Fruit fly (Drosophila melanogaster) whole organism, embryonic: Measurements from ENCODE around the gene CG42240.

Experiments used
- Ada2b ChIP-seq: fragments of 200-800 bp; sonication (Bioruptor generic); IDR thresholded peaks from 2 replicates; pipeline ENCODE4 v1.3.6; 2022; ENCODE audit warnings: missing biosample characterization, missing genetic modification characterization
- B-H2 ChIP-seq: fragments of 200-800 bp; sonication (Bioruptor generic); optimal IDR thresholded peaks from 2 replicates; lab custom pipeline; 2018; ENCODE audit warnings: missing biosample characterization, mild to moderate bottlenecking, missing genetic modification characterization
- CG10209 ChIP-seq: fragments of 200-800 bp; sonication (Bioruptor generic); optimal IDR thresholded peaks from 3 replicates; lab custom pipeline; 2017; ENCODE audit warnings: missing biosample characterization, mild to moderate bottlenecking, missing genetic modification characterization, missing genetic modification reagents
- CG10274 ChIP-seq: fragments of 200-800 bp; sonication (Bioruptor generic); optimal IDR thresholded peaks from 3 replicates; lab custom pipeline; 2017; ENCODE audit warnings: missing biosample characterization, mild to moderate bottlenecking, missing genetic modification characterization
- CG10543 ChIP-seq: fragments of 200-800 bp; sonication (Bioruptor generic); optimal IDR thresholded peaks from 3 replicates; lab custom pipeline; 2017; ENCODE audit warnings: missing biosample characterization, mild to moderate bottlenecking, missing genetic modification characterization, moderate library complexity
- CG10654 ChIP-seq: fragments of 200-800 bp; sonication (Bioruptor generic); optimal IDR thresholded peaks from 2 replicates; lab custom pipeline; 2016; ENCODE audit warnings: missing biosample characterization, missing genetic modification characterization
- CG11247 ChIP-seq: fragments of 200-800 bp; sonication (Bioruptor generic); IDR thresholded peaks from 2 replicates; pipeline ENCODE4 v1.3.6; 2022; ENCODE audit warnings: missing biosample characterization, missing genetic modification characterization
- CG11560 ChIP-seq: fragments of 200-800 bp; sonication (Bioruptor generic); IDR thresholded peaks from 3 replicates; pipeline ENCODE4 v1.3.6; 2022; ENCODE audit warnings: missing biosample characterization, missing genetic modification characterization
- CG12236 ChIP-seq: fragments of 200-800 bp; sonication (Bioruptor generic); optimal IDR thresholded peaks from 2 replicates; lab custom pipeline; 2016; ENCODE audit warnings: missing biosample characterization, missing genetic modification characterization
- CG12659 ChIP-seq: fragments of 200-800 bp; sonication (Bioruptor generic); optimal IDR thresholded peaks from 3 replicates; lab custom pipeline; 2017; ENCODE audit warnings: mild to moderate bottlenecking, missing biosample characterization, missing genetic modification reagents, missing genetic modification characterization
- CG13123 ChIP-seq: fragments of 200-800 bp; sonication (Bioruptor generic); optimal IDR thresholded peaks from 2 replicates; lab custom pipeline; 2016; ENCODE audit warnings: missing biosample characterization, missing genetic modification characterization
- CG13296 ChIP-seq: fragments of 200-800 bp; sonication (Bioruptor generic); optimal IDR thresholded peaks from 3 replicates; lab custom pipeline; 2018; ENCODE audit warnings: missing biosample characterization, mild to moderate bottlenecking, missing genetic modification characterization
- CG1647 ChIP-seq: fragments of 200-800 bp; sonication (Bioruptor generic); optimal IDR thresholded peaks from 3 replicates; lab custom pipeline; 2016; ENCODE audit warnings: missing biosample characterization, missing genetic modification characterization
- CG17361 ChIP-seq: fragments of 200-800 bp; sonication (Bioruptor generic); IDR thresholded peaks from 3 replicates; pipeline ENCODE4 v1.3.6; 2022; ENCODE audit warnings: missing biosample characterization, missing genetic modification characterization
- CG18599 ChIP-seq: fragments of 200-800 bp; sonication (Bioruptor generic); optimal IDR thresholded peaks from 3 replicates; lab custom pipeline; 2017; ENCODE audit warnings: missing biosample characterization, missing genetic modification characterization, mild to moderate bottlenecking, moderate library complexity, missing genetic modification reagents
- CG32532 ChIP-seq: fragments of 200-800 bp; sonication (Bioruptor generic); IDR thresholded peaks from 2 replicates; pipeline ENCODE4 v1.3.6; 2022; ENCODE audit warnings: missing biosample characterization, missing genetic modification characterization
- CG34224 ChIP-seq: fragments of 200-800 bp; sonication (Bioruptor generic); IDR thresholded peaks from 3 replicates; pipeline ENCODE4 v1.3.6; 2022; ENCODE audit warnings: missing biosample characterization, missing genetic modification characterization; ENCODE audit not compliant: partially characterized antibody
- CG42726 ChIP-seq: fragments of 200-800 bp; sonication (Bioruptor generic); IDR thresholded peaks from 2 replicates; pipeline ENCODE4 v1.3.6; 2022; ENCODE audit warnings: missing biosample characterization, missing genetic modification characterization; ENCODE audit not compliant: partially characterized antibody
- CG5953 ChIP-seq: fragments of 200-800 bp; sonication (Bioruptor generic); IDR thresholded peaks from 2 replicates; pipeline ENCODE4 v1.3.6; 2022; ENCODE audit warnings: missing biosample characterization, missing genetic modification characterization
- CG6689 ChIP-seq: fragments of 200-800 bp; sonication (Bioruptor generic); IDR thresholded peaks from 2 replicates; pipeline ENCODE4 v1.3.6; 2022; ENCODE audit warnings: missing biosample characterization, missing genetic modification characterization
- CG7928 ChIP-seq: fragments of 200-800 bp; sonication (Bioruptor generic); optimal IDR thresholded peaks from 2 replicates; lab custom pipeline; 2017; ENCODE audit warnings: missing biosample characterization, mild to moderate bottlenecking, missing genetic modification characterization
- CG7987 ChIP-seq: fragments of 200-800 bp; sonication (Bioruptor generic); optimal IDR thresholded peaks from 2 replicates; lab custom pipeline; 2018; ENCODE audit warnings: missing biosample characterization, mild to moderate bottlenecking, missing genetic modification characterization, moderate library complexity
- CG8281 ChIP-seq: fragments of 200-800 bp; sonication (Bioruptor generic); optimal IDR thresholded peaks from 2 replicates; lab custom pipeline; 2018; ENCODE audit warnings: missing biosample characterization, mild to moderate bottlenecking, missing genetic modification characterization, moderate library complexity
- CG8924 ChIP-seq: fragments of 200-800 bp; optimal IDR thresholded peaks from 3 replicates; lab custom pipeline; 2019; ENCODE audit warnings: missing biosample characterization, mild to moderate bottlenecking, missing genetic modification characterization, moderate library complexity
- CTCF ChIP-seq: fragments of 200-800 bp; sonication (Bioruptor generic); optimal IDR thresholded peaks from 2 replicates; lab custom pipeline; 2017; ENCODE audit warnings: missing biosample characterization, mild to moderate bottlenecking, missing genetic modification characterization, moderate library complexity
- Dip2 ChIP-seq: fragments of 200-800 bp; sonication (Bioruptor generic); IDR thresholded peaks from 2 replicates; pipeline ENCODE4 v1.3.6; 2022; ENCODE audit warnings: missing biosample characterization, missing genetic modification characterization
- NFAT ChIP-seq: fragments of 200-800 bp; sonication (Bioruptor generic); IDR thresholded peaks from 2 replicates; pipeline ENCODE4 v1.3.6; 2022; ENCODE audit warnings: missing biosample characterization, missing genetic modification characterization
- Nf-YB ChIP-seq: fragments of 200-800 bp; sonication (Bioruptor generic); optimal IDR thresholded peaks from 3 replicates; lab custom pipeline; 2019; ENCODE audit warnings: missing biosample characterization, mild to moderate bottlenecking, missing genetic modification characterization, moderate library complexity
- Poxn ChIP-seq: fragments of 200-800 bp; sonication (Bioruptor generic); IDR thresholded peaks from 2 replicates; pipeline ENCODE4 v1.3.6; 2022; ENCODE audit warnings: missing biosample characterization, missing genetic modification characterization
- Sin3A ChIP-seq: fragments of >200 bp; optimal IDR thresholded peaks from 2 replicates; lab custom pipeline; 2018
- Sox102F ChIP-seq: fragments of 200-800 bp; sonication (Bioruptor generic); optimal IDR thresholded peaks from 2 replicates; lab custom pipeline; 2018; ENCODE audit warnings: missing biosample characterization, mild to moderate bottlenecking, missing genetic modification characterization, moderate library complexity
- Spps ChIP-seq: fragments of 200-800 bp; sonication (Bioruptor generic); optimal IDR thresholded peaks from 2 replicates; lab custom pipeline; 2018; ENCODE audit warnings: missing biosample characterization, mild to moderate bottlenecking, missing genetic modification characterization
- Vsx1 ChIP-seq: fragments of 200-800 bp; sonication (Bioruptor generic); optimal IDR thresholded peaks from 2 replicates; lab custom pipeline; 2017; ENCODE audit warnings: missing biosample characterization, mild to moderate bottlenecking, missing genetic modification characterization, missing genetic modification reagents
- aop ChIP-seq: fragments of 200-800 bp; sonication (Bioruptor generic); IDR thresholded peaks from 2 replicates; pipeline ENCODE4 v1.3.6; 2022; ENCODE audit warnings: missing biosample characterization, missing genetic modification characterization
- ap ChIP-seq: fragments of 200-800 bp; sonication (Bioruptor generic); IDR thresholded peaks from 2 replicates; pipeline ENCODE4 v1.3.6; 2022; ENCODE audit warnings: missing biosample characterization, missing genetic modification characterization
- az2 ChIP-seq: fragments of 200-800 bp; sonication (Bioruptor generic); optimal IDR thresholded peaks from 3 replicates; lab custom pipeline; 2016; ENCODE audit warnings: missing biosample characterization, missing genetic modification characterization
- cg ChIP-seq: fragments of 200-800 bp; sonication (Bioruptor generic); optimal IDR thresholded peaks from 3 replicates; lab custom pipeline; 2019; ENCODE audit warnings: missing biosample characterization, mild to moderate bottlenecking, missing genetic modification characterization, moderate library complexity
- chn ChIP-seq: fragments of 200-800 bp; sonication (Bioruptor generic); optimal IDR thresholded peaks from 2 replicates; lab custom pipeline; 2016; ENCODE audit warnings: missing biosample characterization, missing genetic modification characterization
- danr ChIP-seq: fragments of 200-800 bp; sonication (Bioruptor generic); IDR thresholded peaks from 2 replicates; pipeline ENCODE4 v1.3.6; 2022; ENCODE audit warnings: missing biosample characterization, missing genetic modification characterization
- emc ChIP-seq: fragments of 200-800 bp; sonication (Bioruptor generic); optimal IDR thresholded peaks from 2 replicates; lab custom pipeline; 2016; ENCODE audit warnings: missing biosample characterization, missing genetic modification characterization
- fd3F ChIP-seq: fragments of 200-800 bp; sonication (Bioruptor generic); optimal IDR thresholded peaks from 2 replicates; lab custom pipeline; 2018; ENCODE audit warnings: missing biosample characterization, mild to moderate bottlenecking, missing genetic modification characterization, moderate library complexity
- h ChIP-seq: fragments of >200 bp; optimal IDR thresholded peaks from 2 replicates; lab custom pipeline; 2017
- insv ChIP-seq, 2 experiments: fragments of 200-800 bp; sonication (Bioruptor generic); optimal IDR thresholded peaks; 3 replicates each; lab custom pipeline; 2016 to 2018; ENCODE audit warnings: missing biosample characterization in 2 of 2, missing genetic modification characterization in 2 of 2
- p53 ChIP-seq: fragments of 200-800 bp; sonication (Bioruptor generic); optimal IDR thresholded peaks from 2 replicates; lab custom pipeline; 2016; ENCODE audit warnings: missing biosample characterization, missing genetic modification characterization
- pb ChIP-seq: fragments of 200-800 bp; sonication (Bioruptor generic); optimal IDR thresholded peaks from 3 replicates; lab custom pipeline; 2016; ENCODE audit warnings: missing biosample characterization, missing genetic modification characterization
- pho ChIP-seq: fragments of 200-800 bp; sonication (Bioruptor generic); optimal IDR thresholded peaks from 2 replicates; lab custom pipeline; 2016; ENCODE audit warnings: missing biosample characterization, missing genetic modification characterization
- ssp ChIP-seq: fragments of 200-800 bp; sonication (Bioruptor generic); IDR thresholded peaks from 2 replicates; pipeline ENCODE4 v1.3.6; 2022; ENCODE audit warnings: missing biosample characterization, missing genetic modification characterization
- stwl ChIP-seq: fragments of 200-800 bp; sonication (Bioruptor generic); optimal IDR thresholded peaks from 3 replicates; lab custom pipeline; 2018; ENCODE audit warnings: missing biosample characterization, mild to moderate bottlenecking, missing genetic modification characterization, moderate library complexity
- sug ChIP-seq: fragments of 200-800 bp; optimal IDR thresholded peaks from 2 replicates; lab custom pipeline; 2019; ENCODE audit warnings: missing biosample characterization, mild to moderate bottlenecking, missing genetic modification characterization, moderate library complexity
- tap ChIP-seq: fragments of 200-800 bp; optimal IDR thresholded peaks from 3 replicates; lab custom pipeline; 2019; ENCODE audit warnings: missing biosample characterization, mild to moderate bottlenecking, missing genetic modification characterization, moderate library complexity
- tgo ChIP-seq: fragments of 200-800 bp; sonication (Bioruptor generic); IDR thresholded peaks from 3 replicates; pipeline ENCODE4 v1.3.6; 2022; ENCODE audit warnings: missing biosample characterization, missing genetic modification characterization
- tin ChIP-seq: fragments of 200-800 bp; sonication (Bioruptor generic); optimal IDR thresholded peaks from 3 replicates; lab custom pipeline; 2016; ENCODE audit warnings: missing biosample characterization, missing genetic modification characterization
- ttk ChIP-seq: fragments of 200-800 bp; sonication (Bioruptor generic); IDR thresholded peaks from 2 replicates; pipeline ENCODE4 v2.1.2; 2022; ENCODE audit warnings: missing biosample characterization, missing genetic modification characterization

The CG42240 gene

DNA sequence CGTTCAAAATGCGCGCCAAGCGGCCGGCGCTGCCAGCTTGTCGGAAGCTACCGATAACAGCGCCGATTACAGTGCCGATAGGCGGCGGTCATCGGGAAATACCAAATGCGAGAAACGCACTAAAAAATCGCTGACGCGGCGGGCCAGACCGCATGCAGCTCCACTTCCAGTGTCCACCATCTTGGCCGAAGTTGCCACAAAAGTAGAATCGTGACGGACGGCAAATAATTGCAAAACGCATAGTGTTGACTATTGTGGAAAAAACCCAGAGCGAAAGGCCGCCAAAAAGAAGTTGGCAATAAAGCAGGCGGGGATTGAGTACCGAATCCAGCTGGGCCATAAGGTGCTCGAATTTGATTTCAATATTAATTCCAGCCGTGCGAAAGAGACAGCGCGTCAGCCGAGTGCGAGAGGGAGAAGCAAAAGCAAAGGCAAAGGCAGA is 16.3 kb downstream of the CG42240 start, which contains the start of gene CG3847 (continued):
- TF ChIP-seq Ada2b (GFP tag; lab: Robert Waterston, UW) (no peak), CG11247 (GFP tag; lab: Robert Waterston, UW) (0 out of 2 replicates have a peak, but pooled peaks have one; percentile 12), CG32532 (GFP tag; lab: Robert Waterston, UW) (peak; percentile 44), Sox102F (no peak), pho (peak; percentile 61), az2 (no peak), CG42726 (GFP tag; lab: Robert Waterston, UW) (peak; percentile 75), h (no peak), CG12659 (GFP tag; lab: Kevin White, UChicago) (peak; percentile 94), NFAT (GFP tag; lab: Robert Waterston, UW) (peak; percentile 68), CG1647 (GFP tag; lab: Kevin White, UChicago) (peak; percentile 32), stwl (peak; percentile 90), CG8281 (no peak), CG6689 (GFP tag; lab: Robert Waterston, UW) (no peak), CG8924 (tag; lab: Kevin White, UChicago) (peak; percentile 36), sug (tag; lab: Kevin White, UChicago) (peak; percentile 55), CG17361 (GFP tag; lab: Robert Waterston, UW) (peak; percentile 55; the same call in 2 of the 3 replicates), cg (GFP tag; lab: Kevin White, UChicago) (no peak), Poxn (GFP tag; lab: Robert Waterston, UW) (no peak), CG12236 (GFP tag; lab: Kevin White, UChicago) (no peak), Vsx1 (GFP tag; lab: Kevin White, UChicago) (no peak), ttk (GFP tag; lab: Robert Waterston, UW) (no peak), tin (peak; percentile 12), danr (no peak), fd3F (GFP tag; lab: Kevin White, UChicago) (no peak), insv (GFP tag; optimal IDR thresholded peaks at IDR 0.05; lab: Kevin White, UChicago) (peak in 1 of 2 experiments; percentile 72), chn (peak; percentile 20), CG5953 (GFP tag; lab: Robert Waterston, UW) (no peak), CTCF (GFP tag; lab: Kevin White, UChicago) (peak; percentile 37), pb (GFP tag; lab: Kevin White, UChicago) (no peak), CG10543 (GFP tag; lab: Kevin White, UChicago) (peak; percentile 60), CG13123 (no peak), p53 (GFP tag; lab: Kevin White, UChicago) (peak; percentile 19), tap (tag; lab: Kevin White, UChicago) (no peak), Sin3A (lab: Kevin White, UChicago) (peak; percentile 80), ssp (GFP tag; lab: Robert Waterston, UW) (peak; percentile 66), ap (no peak), CG7928 (GFP tag; lab: Kevin White, UChicago) (peak; percentile 33), CG18599 (GFP tag; lab: Kevin White, UChicago) (peak; percentile 58), Dip2 (GFP tag; lab: Robert Waterston, UW) (no peak), tgo (GFP tag; lab: Robert Waterston, UW) (no peak), B-H2 (GFP tag; lab: Kevin White, UChicago) (peak; percentile 57), emc (GFP tag; lab: Kevin White, UChicago) (peak; percentile 8), CG11560 (tag; lab: Robert Waterston, UW) (no peak), CG34224 (GFP tag; lab: Robert Waterston, UW) (peak; percentile 43; the same call in 1 of the 3 replicates), Nf-YB (no peak), CG10654 (GFP tag; lab: Kevin White, UChicago) (peak; percentile 17), CG10274 (GFP tag; lab: Kevin White, UChicago) (no peak), CG7987 (GFP tag; lab: Kevin White, UChicago) (peak; percentile 37), aop (GFP tag; lab: Robert Waterston, UW) (no peak), Spps (no peak), CG13296 (no peak), CG10209 (GFP tag; lab: Kevin White, UChicago) (peak; percentile 26)
